Worm (Caenorhabditis elegans): Measurements from ENCODE around the gene best-20.

The best-20 gene

ce11 chrIV:3807545-3807944 lies 51.5 kb downstream of the best-20 start:
- no peak for TF ChIP-seq unc-62 (GFP tag; optimal IDR thresholded peaks at IDR 0.05)
